Worm (Caenorhabditis elegans) whole organism, L1 larva: ENCODE measurements around the gene unc-3.

Experiments
- C04F5.9 ChIP-seq: sonication (generic microtip); optimal IDR thresholded peaks from 2 replicates; lab custom pipeline; 2016; ENCODE audit warnings: missing genetic modification characterization, missing compliant biosample characterization
- C16A3.4 ChIP-seq: fragments of 150-350 bp; optimal IDR thresholded peaks from 2 replicates; lab custom pipeline; 2014; ENCODE audit warnings: missing biosample characterization, missing genetic modification characterization
- C34B4.2 ChIP-seq: sonication (generic microtip); optimal IDR thresholded peaks from 2 replicates; lab custom pipeline; 2017; ENCODE audit warnings: mild to moderate bottlenecking, missing genetic modification characterization, missing compliant biosample characterization
- F16B12.6 ChIP-seq: fragments of 150-350 bp; optimal IDR thresholded peaks from 2 replicates; lab custom pipeline; 2014; ENCODE audit warnings: missing biosample characterization, missing genetic modification characterization
- aha-1 ChIP-seq: fragments of 150-350 bp; optimal IDR thresholded peaks from 2 replicates; lab custom pipeline; 2014; ENCODE audit warnings: missing biosample characterization, missing genetic modification characterization
- alr-1 ChIP-seq: fragments of 200-800 bp; sonication (Bioruptor generic); optimal IDR thresholded peaks from 2 replicates; lab custom pipeline; 2018; ENCODE audit warnings: borderline replicate concordance, mild to moderate bottlenecking, missing genetic modification characterization, missing compliant biosample characterization
- ama-1 ChIP-seq: fragments of 150-350 bp; optimal IDR thresholded peaks from 2 replicates; lab custom pipeline; 2014
- blmp-1 ChIP-seq: fragments of 150-350 bp; optimal IDR thresholded peaks from 2 replicates; lab custom pipeline; 2014; ENCODE audit warnings: missing biosample characterization, missing genetic modification characterization
- ceh-8 ChIP-seq: fragments of 200-800 bp; sonication (Bioruptor generic); optimal IDR thresholded peaks from 2 replicates; lab custom pipeline; 2018; ENCODE audit warnings: mild to moderate bottlenecking, missing genetic modification characterization, moderate library complexity, missing compliant biosample characterization
- ceh-82 ChIP-seq, 3 experiments: fragments of 150-350 bp in 1 of 3; sonication (generic microtip) in 2 of 3; optimal IDR thresholded peaks; 2 replicates each; lab custom pipeline; 2014 to 2017; ENCODE audit warnings: missing biosample characterization in 3 of 3, missing genetic modification characterization in 3 of 3
- ceh-90 ChIP-seq: sonication (generic microtip); optimal IDR thresholded peaks from 2 replicates; lab custom pipeline; 2016; ENCODE audit warnings: missing genetic modification characterization, missing compliant biosample characterization
- ces-1 ChIP-seq: fragments of 150-350 bp; optimal IDR thresholded peaks from 2 replicates; lab custom pipeline; 2014; ENCODE audit warnings: missing biosample characterization, missing genetic modification reagents, missing genetic modification characterization
- dsc-1 ChIP-seq: sonication (generic microtip); optimal IDR thresholded peaks from 2 replicates; lab custom pipeline; 2016; ENCODE audit warnings: mild to moderate bottlenecking, missing genetic modification characterization, missing compliant biosample characterization
- efl-1 ChIP-seq, 4 experiments: fragments of 150-350 bp; optimal IDR thresholded peaks in 3 of 4; peaks in 1 of 4; 1 replicate in 1 of 4; 2 replicates in 3 of 4; lab custom pipeline; 2014; ENCODE audit warnings: missing biosample characterization in 2 of 4, missing genetic modification characterization in 2 of 4, missing genetic modification reagents in 2 of 4
- efl-3 ChIP-seq: fragments of 200-800 bp; sonication (Bioruptor generic); optimal IDR thresholded peaks from 2 replicates; lab custom pipeline; 2018; ENCODE audit warnings: mild to moderate bottlenecking, missing genetic modification characterization, missing compliant biosample characterization
- egl-13 ChIP-seq: sonication (generic microtip); optimal IDR thresholded peaks from 2 replicates; lab custom pipeline; 2016; ENCODE audit warnings: missing genotype, missing genetic modification reagents, missing genetic modification characterization, missing compliant biosample characterization
- elt-2 ChIP-seq: sonication (generic microtip); optimal IDR thresholded peaks from 2 replicates; lab custom pipeline; 2016; ENCODE audit warnings: missing genetic modification characterization, mild to moderate bottlenecking, inconsistent platforms, missing compliant biosample characterization, missing genetic modification reagents
- ets-5 ChIP-seq: fragments of 200-800 bp; sonication (Bioruptor generic); IDR thresholded peaks from 2 replicates; pipeline ENCODE4 v1.3.6; 2022; ENCODE audit warnings: missing genetic modification characterization, missing compliant biosample characterization
- fkh-4 ChIP-seq: sonication (generic microtip); optimal IDR thresholded peaks from 2 replicates; lab custom pipeline; 2016; ENCODE audit warnings: missing compliant biosample characterization, missing genetic modification characterization, borderline replicate concordance
- fkh-8 ChIP-seq: sonication (generic microtip); optimal IDR thresholded peaks from 2 replicates; lab custom pipeline; 2016; ENCODE audit warnings: mild to moderate bottlenecking, missing genetic modification characterization, missing compliant biosample characterization
- hpl-2 ChIP-seq: fragments of 150-350 bp; optimal IDR thresholded peaks from 2 replicates; lab custom pipeline; 2014; ENCODE audit warnings: missing biosample characterization, missing genetic modification reagents, missing genetic modification characterization
- irx-1 ChIP-seq: sonication (generic microtip); optimal IDR thresholded peaks from 2 replicates; lab custom pipeline; 2016; ENCODE audit warnings: missing genetic modification characterization, missing compliant biosample characterization
- isw-1 ChIP-seq: fragments of 200-800 bp; sonication (Bioruptor generic); IDR thresholded peaks from 2 replicates; pipeline ENCODE4 v1.3.6; 2022; ENCODE audit warnings: missing genetic modification characterization, missing compliant biosample characterization
- jun-1 ChIP-seq: fragments of 150-350 bp; optimal IDR thresholded peaks from 2 replicates; lab custom pipeline; 2014; ENCODE audit warnings: missing biosample characterization, missing genetic modification reagents, missing genetic modification characterization
- lin-14 ChIP-seq: fragments of 200-800 bp; sonication (Bioruptor generic); optimal IDR thresholded peaks from 2 replicates; lab custom pipeline; 2018; ENCODE audit warnings: mild to moderate bottlenecking, missing genetic modification characterization, moderate library complexity, missing compliant biosample characterization
- lin-15B ChIP-seq: fragments of 150-350 bp; sonication (generic microtip); optimal IDR thresholded peaks from 3 replicates; lab custom pipeline; 2014; ENCODE audit warnings: missing biosample characterization, missing genetic modification characterization
- lir-3 ChIP-seq: sonication (generic microtip); optimal IDR thresholded peaks from 2 replicates; lab custom pipeline; 2016; ENCODE audit warnings: mild to moderate bottlenecking, missing genetic modification characterization, moderate library complexity, missing compliant biosample characterization; ENCODE audit not compliant: poor library complexity
- mab-9 ChIP-seq: fragments of 200-800 bp; sonication (Bioruptor generic); IDR thresholded peaks from 2 replicates; pipeline ENCODE4 v1.3.6; 2022; ENCODE audit warnings: missing genetic modification reagents, missing genetic modification characterization, missing compliant biosample characterization
- mdl-1 ChIP-seq, 2 experiments: fragments of 150-350 bp; optimal IDR thresholded peaks; 2 replicates each; lab custom pipeline; 2014 to 2017; ENCODE audit warnings: missing biosample characterization in 2 of 2, missing genetic modification characterization in 2 of 2, inconsistent platforms in 1 of 2
- mef-2 ChIP-seq: fragments of 150-350 bp; optimal IDR thresholded peaks from 2 replicates; lab custom pipeline; 2014; ENCODE audit warnings: missing biosample characterization, missing genetic modification characterization
- mep-1 ChIP-seq: fragments of 150-350 bp; optimal IDR thresholded peaks from 2 replicates; lab custom pipeline; 2014; ENCODE audit warnings: missing biosample characterization, missing genetic modification characterization
- nhr-11 ChIP-seq: fragments of 150-350 bp; optimal IDR thresholded peaks from 2 replicates; lab custom pipeline; 2014; ENCODE audit warnings: missing biosample characterization, missing genetic modification characterization
- nhr-12 ChIP-seq: sonication (generic microtip); optimal IDR thresholded peaks from 2 replicates; lab custom pipeline; 2017; ENCODE audit warnings: missing biosample characterization, missing genetic modification characterization
- nhr-20 ChIP-seq: sonication (generic microtip); optimal IDR thresholded peaks from 2 replicates; lab custom pipeline; 2016; ENCODE audit warnings: mild to moderate bottlenecking, missing genetic modification characterization, missing compliant biosample characterization
- nhr-237 ChIP-seq: fragments of 150-350 bp; optimal IDR thresholded peaks from 2 replicates; lab custom pipeline; 2014; ENCODE audit warnings: missing biosample characterization, missing genetic modification characterization
- nhr-28 ChIP-seq: fragments of 150-350 bp; optimal IDR thresholded peaks from 2 replicates; lab custom pipeline; 2014; ENCODE audit warnings: missing biosample characterization, missing genetic modification characterization
- nhr-47 ChIP-seq: sonication (generic microtip); optimal IDR thresholded peaks from 2 replicates; lab custom pipeline; 2016; ENCODE audit warnings: mild to moderate bottlenecking, missing genetic modification characterization, moderate library complexity, missing compliant biosample characterization
- nhr-76 ChIP-seq: sonication (generic microtip); optimal IDR thresholded peaks from 2 replicates; lab custom pipeline; 2017; ENCODE audit warnings: missing biosample characterization, missing genetic modification characterization
- nhr-84 ChIP-seq: sonication (generic microtip); optimal IDR thresholded peaks from 2 replicates; lab custom pipeline; 2017; ENCODE audit warnings: missing biosample characterization, missing genetic modification characterization
- nhr-90 ChIP-seq: sonication (generic microtip); optimal IDR thresholded peaks from 2 replicates; lab custom pipeline; 2016; ENCODE audit warnings: mild to moderate bottlenecking, missing genetic modification characterization, missing compliant biosample characterization; ENCODE audit not compliant: poor library complexity
- pag-3 ChIP-seq: sonication (generic microtip); optimal IDR thresholded peaks from 2 replicates; lab custom pipeline; 2017; ENCODE audit warnings: missing genetic modification characterization, mild to moderate bottlenecking, missing compliant biosample characterization, antibody characterized with exemption, borderline replicate concordance; ENCODE audit not compliant: insufficient read depth
- pqm-1 ChIP-seq: sonication (generic microtip); optimal IDR thresholded peaks from 3 replicates; lab custom pipeline; 2017; ENCODE audit warnings: missing biosample characterization, missing genetic modification characterization
- skn-1 ChIP-seq: fragments of 150-350 bp; optimal IDR thresholded peaks from 2 replicates; lab custom pipeline; 2014; ENCODE audit warnings: missing biosample characterization, missing genetic modification characterization
- snpc-4 ChIP-seq: fragments of 150-350 bp; optimal IDR thresholded peaks from 2 replicates; lab custom pipeline; 2014; ENCODE audit warnings: missing biosample characterization, missing genetic modification characterization
- sup-37 ChIP-seq: fragments of 200-800 bp; sonication (Bioruptor generic); optimal IDR thresholded peaks from 2 replicates; lab custom pipeline; 2018; ENCODE audit warnings: mild to moderate bottlenecking, missing genetic modification characterization, missing compliant biosample characterization
- swsn-7 ChIP-seq: sonication (generic microtip); optimal IDR thresholded peaks from 2 replicates; lab custom pipeline; 2016; ENCODE audit warnings: missing genetic modification characterization, missing compliant biosample characterization
- unc-62 ChIP-seq: fragments of 150-350 bp; optimal IDR thresholded peaks from 2 replicates; lab custom pipeline; 2014; ENCODE audit warnings: missing biosample characterization, missing genetic modification reagents, missing genetic modification characterization
- unc-86 ChIP-seq: sonication (generic microtip); optimal IDR thresholded peaks from 2 replicates; lab custom pipeline; 2016; ENCODE audit warnings: missing genetic modification characterization, missing compliant biosample characterization
- unc-98 ChIP-seq: fragments of 200-800 bp; sonication (Bioruptor generic); IDR thresholded peaks from 2 replicates; pipeline ENCODE4 v1.3.6; 2022; ENCODE audit warnings: missing genetic modification characterization, missing compliant biosample characterization
- vab-15 ChIP-seq: sonication (generic microtip); optimal IDR thresholded peaks from 2 replicates; lab custom pipeline; 2017; ENCODE audit warnings: missing genotype, mild to moderate bottlenecking, missing genetic modification characterization, missing compliant biosample characterization
- xbp-1 ChIP-seq: sonication (generic microtip); optimal IDR thresholded peaks from 2 replicates; lab custom pipeline; 2016; ENCODE audit warnings: missing genetic modification characterization, missing compliant biosample characterization
- zag-1 ChIP-seq: fragments of 150-350 bp; optimal IDR thresholded peaks from 2 replicates; lab custom pipeline; 2014; ENCODE audit warnings: missing biosample characterization, missing genetic modification characterization
- ztf-4 ChIP-seq: fragments of 150-350 bp; optimal IDR thresholded peaks from 2 replicates; lab custom pipeline; 2014; ENCODE audit warnings: missing biosample characterization, missing genetic modification characterization

The unc-3 gene

ce11 chrX:14753514-14754076 lies 19.7 kb upstream of the unc-3 start, which contains the start of gene sucl-1:
sucl-1 (plus strand) TSS chrX:14754026.
- TF ChIP-seq nhr-11 (tag; lab: Kevin White, UChicago) (no peak), unc-62 (GFP tag; lab: Kevin White, UChicago) (no peak), swsn-7 (peak; percentile 78), nhr-76 (tag; lab: Kevin White, UChicago) (no peak), ceh-90 (tag; lab: Kevin White, UChicago) (no peak), zag-1 (no peak), ama-1 (lab: Kevin White, UChicago) (no peak), fkh-4 (tag; lab: Kevin White, UChicago) (no peak), jun-1 (tag; lab: Kevin White, UChicago) (peak; percentile 71), mep-1 (tag; lab: Kevin White, UChicago) (peak; percentile 88), pqm-1 (tag; lab: Kevin White, UChicago) (no peak), sup-37 (GFP tag; lab: Kevin White, UChicago) (peak; percentile 32), nhr-47 (tag; lab: Kevin White, UChicago) (peak; percentile 77), dsc-1 (peak; percentile 67), isw-1 (GFP tag; lab: Robert Waterston, UW) (peak; percentile 35), fkh-8 (tag; lab: Kevin White, UChicago) (peak; percentile 75), C34B4.2 (no peak), xbp-1 (tag; lab: Kevin White, UChicago) (peak; percentile 71), ztf-4 (tag; lab: Kevin White, UChicago) (peak; percentile 19), hpl-2 (GFP tag; lab: Kevin White, UChicago) (no peak), pag-3 (tag; lab: Kevin White, UChicago) (peak; percentile 42), mdl-1 (tag; optimal IDR thresholded peaks at IDR 0.05; lab: Kevin White, UChicago) (peak in 1 of 2 experiments; percentile 87), aha-1 (tag; lab: Kevin White, UChicago) (no peak), vab-15 (tag; lab: Kevin White, UChicago) (no peak), nhr-237 (tag; lab: Kevin White, UChicago) (peak; percentile 68), mef-2 (tag; lab: Kevin White, UChicago) (peak; percentile 42), egl-13 (peak; percentile 36), lin-15B (tag; lab: Kevin White, UChicago) (peak; percentile 28), nhr-28 (no peak), mab-9 (GFP tag; lab: Robert Waterston, UW) (0 out of 2 replicates have a peak, but pooled peaks have one; percentile 13), lin-14 (peak; percentile 98), C04F5.9 (tag; lab: Kevin White, UChicago) (no peak), unc-98 (GFP tag; lab: Robert Waterston, UW) (no peak), alr-1 (tag; lab: Kevin White, UChicago) (no peak), skn-1 (peak; percentile 55), nhr-12 (tag; lab: Kevin White, UChicago) (no peak), efl-3 (GFP tag; lab: Kevin White, UChicago) (no peak), irx-1 (peak; percentile 40), lir-3 (tag; lab: Kevin White, UChicago) (peak; percentile 73), nhr-20 (tag; lab: Kevin White, UChicago) (peak; percentile 85), unc-86 (peak; percentile 46), C16A3.4 (tag; lab: Kevin White, UChicago) (peak; percentile 84), ceh-8 (peak; percentile 31), nhr-84 (tag; lab: Kevin White, UChicago) (no peak), ceh-82 (tag; optimal IDR thresholded peaks at IDR 0.05; lab: Kevin White, UChicago) (peak; percentile 62 to 94 (median 69)), nhr-90 (tag; lab: Kevin White, UChicago) (peak; percentile 51), snpc-4 (tag; lab: Kevin White, UChicago) (peak; percentile 69), F16B12.6 (tag; lab: Kevin White, UChicago) (peak; percentile 52), blmp-1 (peak; percentile 60), ces-1 (GFP tag; lab: Kevin White, UChicago) (no peak), efl-1 (optimal IDR thresholded peaks at IDR 0.05; lab: Kevin White, UChicago) (peak; percentile 57 to 67), efl-1 (GFP tag; optimal IDR thresholded peaks at IDR 0.05 in 1 of 2; lab: Kevin White, UChicago) (peak; percentile 25 to 73), ets-5 (GFP tag; lab: Robert Waterston, UW) (no peak), elt-2 (peak; percentile 54)
